Worm (Caenorhabditis elegans): ENCODE measurements around the gene sqv-3.

Gene sqv-3

DNA sequence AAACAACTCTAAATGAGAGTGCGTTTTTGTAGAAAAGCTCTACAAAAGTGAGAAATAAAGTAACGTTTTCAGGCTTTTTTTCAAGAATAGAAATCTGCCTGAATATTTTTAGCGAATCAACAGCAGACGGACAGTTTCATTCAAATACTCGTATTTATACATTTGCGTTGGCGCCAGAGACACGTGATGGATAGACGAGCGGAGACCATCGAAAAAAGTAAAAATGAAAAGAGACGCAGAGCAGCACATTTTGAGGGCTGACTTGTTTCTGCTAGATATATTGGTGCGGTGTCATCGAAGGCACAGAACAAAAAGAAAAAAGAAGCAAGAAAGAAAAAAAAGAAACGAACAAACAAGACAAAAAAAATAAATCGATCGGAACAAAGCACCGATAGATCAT lies 45.9 kb upstream of the sqv-3 start:
- TF ChIP-seq aly-2 (tag; optimal IDR thresholded peaks at IDR 0.05) (no peak), pha-4 (tag; optimal IDR thresholded peaks at IDR 0.05) (peak; percentile 89), nfya-1 (tag; optimal IDR thresholded peaks at IDR 0.05; ENCODE audit: insufficient read depth) (peak; percentile 56), pqm-1 (tag; optimal IDR thresholded peaks at IDR 0.05) (peak; percentile 7), nhr-43 (tag; optimal IDR thresholded peaks at IDR 0.05; ENCODE audit: poor library complexity, severe bottlenecking) (peak; percentile 11), lin-39 (tag; optimal IDR thresholded peaks at IDR 0.05) (peak; percentile 36), tbx-2 (tag; optimal IDR thresholded peaks at IDR 0.05) (no peak), snpc-4 (tag; optimal IDR thresholded peaks at IDR 0.05) (peak; percentile 16), ama-1 (optimal IDR thresholded peaks at IDR 0.05) (peak; percentile 93), hmg-11 (tag; optimal IDR thresholded peaks at IDR 0.05) (peak; percentile 2), unc-39 (tag; optimal IDR thresholded peaks at IDR 0.05) (no peak), eor-1 (tag; optimal IDR thresholded peaks at IDR 0.05) (no peak), jun-1 (tag; optimal IDR thresholded peaks at IDR 0.05) (peak; percentile 62), lin-15B (tag; optimal IDR thresholded peaks at IDR 0.05) (peak; percentile 11), elt-2 (tag; optimal IDR thresholded peaks at IDR 0.05) (peak; percentile 27), lsy-12 (tag; optimal IDR thresholded peaks at IDR 0.05) (peak; percentile 28), skn-1 (tag; optimal IDR thresholded peaks at IDR 0.05) (peak; percentile 3)

- TF ChIP-seq nfya-1 (tag; optimal IDR thresholded peaks at IDR 0.05; ENCODE audit: insufficient read depth), result peak; percentile 21
- TF ChIP-seq ztf-4 (tag; optimal IDR thresholded peaks at IDR 0.05), result peak; percentile 13
- TF ChIP-seq ztf-11 (tag; optimal IDR thresholded peaks at IDR 0.05), result no peak
- TF ChIP-seq nhr-43 (tag; optimal IDR thresholded peaks at IDR 0.05; ENCODE audit: poor library complexity, severe bottlenecking), result no peak
- TF ChIP-seq elt-2 (tag; optimal IDR thresholded peaks at IDR 0.05), result peak; percentile 28
- no peak for TF ChIP-seq lsy-12 (tag; optimal IDR thresholded peaks at IDR 0.05)
- no peak for TF ChIP-seq nhr-76 (tag; optimal IDR thresholded peaks at IDR 0.05)
- TF ChIP-seq ceh-28 (tag; optimal IDR thresholded peaks at IDR 0.05), result peak; percentile 31
- no peak for TF ChIP-seq R02D3.7 (tag; optimal IDR thresholded peaks at IDR 0.05)
- TF ChIP-seq ceh-16 (tag; optimal IDR thresholded peaks at IDR 0.05), result no peak
- TF ChIP-seq fkh-2 (tag; optimal IDR thresholded peaks at IDR 0.05), result no peak
- no peak for TF ChIP-seq ceh-82 (tag; optimal IDR thresholded peaks at IDR 0.05)
- no peak for TF ChIP-seq aly-2 (tag; optimal IDR thresholded peaks at IDR 0.05)
- TF ChIP-seq fos-1 (tag; optimal IDR thresholded peaks at IDR 0.05), result no peak
- peak; percentile 57 for TF ChIP-seq ama-1 (optimal IDR thresholded peaks at IDR 0.05)
- no peak for TF ChIP-seq sea-2 (GFP tag; optimal IDR thresholded peaks at IDR 0.05)
- no peak for TF ChIP-seq egl-27 (tag; optimal IDR thresholded peaks at IDR 0.05)
- TF ChIP-seq fkh-10 (GFP tag; optimal IDR thresholded peaks at IDR 0.05), result no peak
Measured at ce11 chrIII:9825073-9825828, 45.1 kb upstream of the sqv-3 start, which contains the start of gene ZK632.9. TSS of gene ZK632.9 (minus strand) at chrIII:9825432.

ce11 chrIII:9824330-9824934 lies 44.3 kb upstream of the sqv-3 start, which contains the start of gene lin-52:
TSS of gene lin-52 (minus strand) at chrIII:9824750.
- TF ChIP-seq lin-15B (tag; optimal IDR thresholded peaks at IDR 0.05) (no peak), nhr-77 (tag; optimal IDR thresholded peaks at IDR 0.05) (no peak), nhr-23 (tag; optimal IDR thresholded peaks at IDR 0.05) (no peak), nhr-43 (tag; optimal IDR thresholded peaks at IDR 0.05; ENCODE audit: poor library complexity, severe bottlenecking) (peak; percentile 15), mdl-1 (tag; optimal IDR thresholded peaks at IDR 0.05) (no peak), R02D3.7 (tag; optimal IDR thresholded peaks at IDR 0.05) (no peak), ama-1 (optimal IDR thresholded peaks at IDR 0.05) (peak; percentile 82), lin-39 (tag; optimal IDR thresholded peaks at IDR 0.05) (no peak), pha-4 (tag; optimal IDR thresholded peaks at IDR 0.05) (peak; percentile 31), fos-1 (tag; optimal IDR thresholded peaks at IDR 0.05) (no peak), elt-2 (tag; optimal IDR thresholded peaks at IDR 0.05) (peak; percentile 7)

DNA sequence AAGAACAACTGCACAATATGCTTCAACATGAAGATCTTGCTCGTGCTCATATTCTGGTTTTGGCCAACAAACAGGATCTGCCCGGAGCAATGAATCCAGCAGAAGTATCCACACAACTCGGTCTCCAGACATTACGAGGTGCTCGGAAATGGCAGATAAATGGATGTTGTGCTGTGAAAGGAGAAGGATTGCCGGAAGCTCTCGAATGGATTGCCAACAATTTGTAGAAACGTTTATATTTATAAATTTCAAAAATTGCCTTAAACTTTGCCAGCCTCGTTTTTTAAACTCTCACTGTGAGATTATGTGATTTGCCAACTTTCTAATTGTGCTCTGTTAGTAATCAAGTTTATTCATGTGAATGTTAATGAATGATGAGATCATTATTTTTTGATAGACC lies 43.6 kb upstream of the sqv-3 start:
- TF ChIP-seq mml-1 (tag; optimal IDR thresholded peaks at IDR 0.05) (no peak), nhr-77 (tag; optimal IDR thresholded peaks at IDR 0.05) (no peak), hmg-11 (tag; optimal IDR thresholded peaks at IDR 0.05) (no peak), elt-1 (tag; optimal IDR thresholded peaks at IDR 0.05) (no peak), elt-2 (tag; optimal IDR thresholded peaks at IDR 0.05) (no peak), ceh-16 (tag; optimal IDR thresholded peaks at IDR 0.05) (no peak), R02D3.7 (tag; optimal IDR thresholded peaks at IDR 0.05) (no peak), fos-1 (tag; optimal IDR thresholded peaks at IDR 0.05) (no peak)

Measured in whole organism, L3 larva.